Worm (Caenorhabditis elegans): ENCODE data around the gene F01F1.15.

The F01F1.15 gene

ce11 chrIII:5906059-5906458 lies 36.7 kb upstream of the F01F1.15 start, which contains the start of gene dpff-1 (continued):
- TF ChIP-seq efl-3 (GFP tag; optimal IDR thresholded peaks at IDR 0.05) (no peak), unc-130 (tag; optimal IDR thresholded peaks at IDR 0.05) (peak; percentile 11), nhr-71 (tag; optimal IDR thresholded peaks at IDR 0.05) (peak; percentile 38), ceh-63 (GFP tag; optimal IDR thresholded peaks at IDR 0.05) (no peak), fkh-4 (tag; optimal IDR thresholded peaks at IDR 0.05; ENCODE audit: borderline replicate concordance) (no peak), dsc-1 (tag; optimal IDR thresholded peaks at IDR 0.05) (no peak), xbp-1 (tag; optimal IDR thresholded peaks at IDR 0.05) (no peak), ztf-4 (tag; optimal IDR thresholded peaks at IDR 0.05) (no peak), pag-3 (tag; optimal IDR thresholded peaks at IDR 0.05; ENCODE audit: borderline replicate concordance, insufficient read depth) (no peak), nhr-76 (tag; optimal IDR thresholded peaks at IDR 0.05) (no peak), nhr-12 (tag; optimal IDR thresholded peaks at IDR 0.05) (no peak), blmp-1 (tag; optimal IDR thresholded peaks at IDR 0.05) (no peak), elt-3 (tag; optimal IDR thresholded peaks at IDR 0.05) (no peak), pax-3 (tag; optimal IDR thresholded peaks at IDR 0.05) (no peak), snpc-4 (tag; optimal IDR thresholded peaks at IDR 0.05) (no peak), nhr-28 (tag; optimal IDR thresholded peaks at IDR 0.05) (no peak), hlh-17 (GFP tag; optimal IDR thresholded peaks at IDR 0.05; ENCODE audit: borderline replicate concordance) (no peak), unc-30 (tag; optimal IDR thresholded peaks at IDR 0.05) (no peak), aly-2 (tag; optimal IDR thresholded peaks at IDR 0.05) (no peak), fkh-8 (tag; optimal IDR thresholded peaks at IDR 0.05) (no peak), sox-4 (tag; optimal IDR thresholded peaks at IDR 0.05) (no peak), snu-23 (GFP tag; optimal IDR thresholded peaks at IDR 0.05) (peak; percentile 35), swsn-7 (tag; optimal IDR thresholded peaks at IDR 0.05) (no peak), unc-86 (tag; optimal IDR thresholded peaks at IDR 0.05) (no peak), lin-15B (tag; optimal IDR thresholded peaks at IDR 0.05) (no peak), Y116A8C.19 (tag; optimal IDR thresholded peaks at IDR 0.05; ENCODE audit: borderline replicate concordance) (no peak), efl-1 (optimal IDR thresholded peaks at IDR 0.05) (peak; percentile 42 to 47), efl-1 (GFP tag; optimal IDR thresholded peaks at IDR 0.05 in 1 of 2) (peak; percentile 31 to 93), mdl-1 (tag; optimal IDR thresholded peaks at IDR 0.05) (no peak), tbx-2 (tag; optimal IDR thresholded peaks at IDR 0.05) (no peak), mep-1 (tag; optimal IDR thresholded peaks at IDR 0.05) (no peak), hpl-2 (GFP tag; optimal IDR thresholded peaks at IDR 0.05) (no peak), unc-98 (GFP tag; IDR thresholded peaks at IDR 0.05) (no peak), egl-13 (tag; optimal IDR thresholded peaks at IDR 0.05) (no peak), hlh-4 (tag; optimal IDR thresholded peaks at IDR 0.05) (no peak), C16A3.4 (tag; optimal IDR thresholded peaks at IDR 0.05) (no peak), alr-1 (tag; optimal IDR thresholded peaks at IDR 0.05; ENCODE audit: borderline replicate concordance) (no peak), zip-4 (GFP tag; optimal IDR thresholded peaks at IDR 0.05) (no peak), sptf-1 (tag; optimal IDR thresholded peaks at IDR 0.05) (no peak), zag-1 (tag; optimal IDR thresholded peaks at IDR 0.05) (no peak), ces-1 (GFP tag; optimal IDR thresholded peaks at IDR 0.05) (no peak), mef-2 (tag; optimal IDR thresholded peaks at IDR 0.05) (no peak), lin-13 (GFP tag; optimal IDR thresholded peaks at IDR 0.05) (no peak), lsy-2 (tag; optimal IDR thresholded peaks at IDR 0.05) (peak; percentile 22 to 42), rnt-1 (tag; optimal IDR thresholded peaks at IDR 0.05) (peak; percentile 50), ama-1 (optimal IDR thresholded peaks at IDR 0.05) (no peak), lin-14 (GFP tag; optimal IDR thresholded peaks at IDR 0.05) (peak; percentile 43), pqm-1 (tag; optimal IDR thresholded peaks at IDR 0.05) (no peak), ceh-88 (GFP tag; IDR thresholded peaks at IDR 0.05) (no peak), nhr-84 (tag; optimal IDR thresholded peaks at IDR 0.05) (no peak)
